Worm (Caenorhabditis elegans): ENCODE measurements around the gene Y82E9BR.19.

Y82E9BR.19 gene

ce11 chrIII:1528423-1528822 lies 33.3 kb upstream of the Y82E9BR.19 start:
- TF ChIP-seq tra-4 (tag; optimal IDR thresholded peaks at IDR 0.05) (no peak), pes-1 (GFP tag; IDR thresholded peaks at IDR 0.05) (no peak), tbx-37 (GFP tag; conservative IDR thresholded peaks at IDR 0.05) (no peak), aly-1 (tag; optimal IDR thresholded peaks at IDR 0.05) (no peak), ceh-36 (tag; optimal IDR thresholded peaks at IDR 0.05) (no peak), hnd-1 (tag; optimal IDR thresholded peaks at IDR 0.05) (no peak), ets-7 (tag; optimal IDR thresholded peaks at IDR 0.05) (no peak), hmbx-1 (tag; optimal IDR thresholded peaks at IDR 0.05) (no peak), tbx-11 (GFP tag; IDR thresholded peaks at IDR 0.05) (no peak), sea-1 (GFP tag; conservative IDR thresholded peaks at IDR 0.05) (no peak), scrt-1 (GFP tag; IDR thresholded peaks at IDR 0.05) (no peak), B0310.2 (tag; optimal IDR thresholded peaks at IDR 0.05) (no peak), hmg-4 (GFP tag; optimal IDR thresholded peaks at IDR 0.05) (no peak), F13C5.2 (tag; optimal IDR thresholded peaks at IDR 0.05) (no peak), ceh-13 (GFP tag; optimal IDR thresholded peaks at IDR 0.05) (no peak), ama-1 (optimal IDR thresholded peaks at IDR 0.05) (no peak), flt-1 (GFP tag; IDR thresholded peaks at IDR 0.05) (no peak)

DNA sequence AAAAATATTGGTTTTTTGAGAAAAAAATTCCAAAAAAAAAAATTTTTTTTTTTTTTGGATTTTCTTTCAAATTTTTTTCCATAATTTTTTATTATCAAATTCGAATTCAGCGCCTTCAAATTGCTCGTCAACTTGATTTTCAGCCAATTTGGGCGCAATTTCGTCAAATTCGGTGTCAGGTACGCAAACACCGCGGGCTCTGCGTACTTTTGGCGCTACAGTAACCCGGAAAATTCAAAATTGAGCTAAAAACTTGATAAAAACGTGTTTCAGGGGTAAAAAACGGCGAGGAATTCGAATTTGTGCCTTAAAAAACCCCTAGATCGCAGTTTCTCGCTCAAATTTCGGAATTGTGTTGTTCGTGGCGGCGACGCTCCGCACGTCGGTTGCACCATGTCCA lies 24.8 kb upstream of the Y82E9BR.19 start:
- TF ChIP-seq scrt-1 (GFP tag; IDR thresholded peaks at IDR 0.05) (no peak), aly-1 (tag; optimal IDR thresholded peaks at IDR 0.05) (no peak), ets-7 (tag; optimal IDR thresholded peaks at IDR 0.05) (no peak), F13C5.2 (tag; optimal IDR thresholded peaks at IDR 0.05) (no peak), B0310.2 (tag; optimal IDR thresholded peaks at IDR 0.05) (no peak), ceh-13 (GFP tag; optimal IDR thresholded peaks at IDR 0.05) (no peak), ceh-36 (tag; optimal IDR thresholded peaks at IDR 0.05) (no peak), tbx-11 (GFP tag; IDR thresholded peaks at IDR 0.05) (no peak), hmg-4 (GFP tag; optimal IDR thresholded peaks at IDR 0.05) (no peak), pes-1 (GFP tag; IDR thresholded peaks at IDR 0.05) (no peak), tbx-37 (GFP tag; conservative IDR thresholded peaks at IDR 0.05) (no peak), hnd-1 (tag; optimal IDR thresholded peaks at IDR 0.05) (no peak), ama-1 (optimal IDR thresholded peaks at IDR 0.05) (no peak), sea-1 (GFP tag; conservative IDR thresholded peaks at IDR 0.05) (no peak), tra-4 (tag; optimal IDR thresholded peaks at IDR 0.05) (no peak), flt-1 (GFP tag; IDR thresholded peaks at IDR 0.05) (no peak), hmbx-1 (tag; optimal IDR thresholded peaks at IDR 0.05) (no peak)

ce11 chrIII:1517893-1518292 lies 22.8 kb upstream of the Y82E9BR.19 start, which contains the start of gene tmem-120:
TSS of gene tmem-120 (minus strand) at chrIII:1517993.
- no peak for TF ChIP-seq ets-7 (tag; optimal IDR thresholded peaks at IDR 0.05)
- no peak for TF ChIP-seq hmg-4 (GFP tag; optimal IDR thresholded peaks at IDR 0.05)
- TF ChIP-seq hmbx-1 (tag; optimal IDR thresholded peaks at IDR 0.05) = no peak
- no peak for TF ChIP-seq aly-1 (tag; optimal IDR thresholded peaks at IDR 0.05)
- no peak for TF ChIP-seq flt-1 (GFP tag; IDR thresholded peaks at IDR 0.05)
- no peak for TF ChIP-seq B0310.2 (tag; optimal IDR thresholded peaks at IDR 0.05)
- no peak for TF ChIP-seq sea-1 (GFP tag; conservative IDR thresholded peaks at IDR 0.05)
- TF ChIP-seq pes-1 (GFP tag; IDR thresholded peaks at IDR 0.05) = no peak
- TF ChIP-seq tbx-11 (GFP tag; IDR thresholded peaks at IDR 0.05) = no peak
- no peak for TF ChIP-seq ceh-13 (GFP tag; optimal IDR thresholded peaks at IDR 0.05)
- no peak for TF ChIP-seq tra-4 (tag; optimal IDR thresholded peaks at IDR 0.05)
- TF ChIP-seq F13C5.2 (tag; optimal IDR thresholded peaks at IDR 0.05) = no peak
- no peak for TF ChIP-seq tbx-37 (GFP tag; conservative IDR thresholded peaks at IDR 0.05)
- TF ChIP-seq ama-1 (optimal IDR thresholded peaks at IDR 0.05) = no peak
- TF ChIP-seq ceh-36 (tag; optimal IDR thresholded peaks at IDR 0.05) = no peak
- TF ChIP-seq hnd-1 (tag; optimal IDR thresholded peaks at IDR 0.05) = no peak
- no peak for TF ChIP-seq scrt-1 (GFP tag; IDR thresholded peaks at IDR 0.05)

DNA sequence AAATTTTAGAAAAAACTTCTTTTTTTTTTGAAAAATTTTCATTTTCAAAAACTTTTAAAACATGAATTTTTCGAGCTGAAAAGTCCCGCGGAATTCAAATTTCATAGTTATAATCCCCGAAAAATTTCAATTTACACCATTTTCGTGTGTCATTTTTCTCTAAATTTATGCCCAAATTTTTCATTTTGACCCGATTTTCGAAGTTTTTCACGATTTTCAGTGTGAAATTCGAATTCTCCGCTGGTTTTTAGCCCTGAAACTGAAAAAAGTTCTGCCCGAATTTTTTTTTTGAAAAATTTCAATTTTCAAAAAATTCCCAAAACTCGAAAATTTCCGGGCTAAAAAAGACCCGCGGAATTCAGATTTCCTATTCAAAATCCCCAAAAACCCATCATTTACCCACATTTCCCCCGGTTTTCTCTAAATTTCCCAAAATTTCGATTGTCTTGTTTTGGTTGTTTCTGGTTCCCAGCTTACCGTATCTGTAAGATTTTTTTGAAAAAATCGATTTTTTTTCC lies 13.7 kb upstream of the Y82E9BR.19 start:
- no peak for TF ChIP-seq tbx-37 (GFP tag; conservative IDR thresholded peaks at IDR 0.05)
- no peak for TF ChIP-seq B0310.2 (tag; optimal IDR thresholded peaks at IDR 0.05)
- TF ChIP-seq ama-1 (optimal IDR thresholded peaks at IDR 0.05) = no peak
- no peak for TF ChIP-seq ets-7 (tag; optimal IDR thresholded peaks at IDR 0.05)
- no peak for TF ChIP-seq scrt-1 (GFP tag; IDR thresholded peaks at IDR 0.05)
- no peak for TF ChIP-seq hnd-1 (tag; optimal IDR thresholded peaks at IDR 0.05)
- no peak for TF ChIP-seq ceh-36 (tag; optimal IDR thresholded peaks at IDR 0.05)
- TF ChIP-seq sea-1 (GFP tag; conservative IDR thresholded peaks at IDR 0.05) = no peak
- TF ChIP-seq hmbx-1 (tag; optimal IDR thresholded peaks at IDR 0.05) = no peak
- no peak for TF ChIP-seq F13C5.2 (tag; optimal IDR thresholded peaks at IDR 0.05)
- no peak for TF ChIP-seq ceh-13 (GFP tag; optimal IDR thresholded peaks at IDR 0.05)
- no peak for TF ChIP-seq tbx-11 (GFP tag; IDR thresholded peaks at IDR 0.05)

DNA sequence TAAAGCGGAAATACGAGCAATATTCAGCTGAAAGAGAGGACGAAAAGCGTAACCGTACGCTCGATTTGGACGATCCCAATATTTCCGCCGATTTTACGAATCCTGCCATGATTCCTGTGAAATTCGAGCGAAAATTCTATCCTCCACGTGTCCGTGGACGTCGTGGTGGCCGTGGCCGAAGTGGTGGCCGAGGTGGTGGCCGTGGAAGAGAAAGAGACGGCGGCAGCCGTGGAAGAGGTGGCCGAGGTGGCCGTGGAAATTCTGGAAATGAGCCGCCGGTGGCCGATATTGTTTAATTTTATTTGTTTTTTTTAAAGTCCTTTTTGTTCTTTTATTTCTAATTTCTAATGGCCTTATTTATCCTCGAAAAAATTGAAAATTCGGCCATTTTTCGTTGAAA lies 13.1 kb upstream of the Y82E9BR.19 start:
- no peak for TF ChIP-seq ets-7 (tag; optimal IDR thresholded peaks at IDR 0.05)
- TF ChIP-seq scrt-1 (GFP tag; IDR thresholded peaks at IDR 0.05) = no peak

- TF ChIP-seq flt-1 (GFP tag; IDR thresholded peaks at IDR 0.05) = no peak
Measured at ce11 chrIII:1495863-1496445, 824 bp upstream of the Y82E9BR.19 start, which contains the start of the genes ave-1 and M01G5.1. TSS of gene ave-1 (minus strand) at chrIII:1495975. TSS of gene M01G5.1 (plus strand) at chrIII:1496401.

- TF ChIP-seq ets-7 (tag; optimal IDR thresholded peaks at IDR 0.05) (no peak), ama-1 (optimal IDR thresholded peaks at IDR 0.05) (no peak), ceh-36 (tag; optimal IDR thresholded peaks at IDR 0.05) (no peak), sea-1 (GFP tag; conservative IDR thresholded peaks at IDR 0.05) (no peak), aly-1 (tag; optimal IDR thresholded peaks at IDR 0.05) (no peak), pes-1 (GFP tag; IDR thresholded peaks at IDR 0.05) (no peak), F13C5.2 (tag; optimal IDR thresholded peaks at IDR 0.05) (no peak), tra-4 (tag; optimal IDR thresholded peaks at IDR 0.05) (no peak), tbx-11 (GFP tag; IDR thresholded peaks at IDR 0.05) (no peak), flt-1 (GFP tag; IDR thresholded peaks at IDR 0.05) (no peak), hmg-4 (GFP tag; optimal IDR thresholded peaks at IDR 0.05) (no peak)
Measured at ce11 chrIII:1483407-1483806, 11.7 kb downstream of the Y82E9BR.19 start, which contains the start of gene Y82E9BR.18. TSS of gene Y82E9BR.18 (minus strand) at chrIII:1483507.

Data from whole organism, early embryonic.